Worm (Caenorhabditis elegans) whole organism, late embryonic: ENCODE data around the gene syf-2.

Experiments used
- ahr-1 ChIP-seq: sonication (generic microtip); optimal IDR thresholded peaks from 2 replicates; lab custom pipeline; 2016; ENCODE audit warnings: missing genetic modification characterization, missing compliant biosample characterization
- ama-1 ChIP-seq: fragments of 150-350 bp; optimal IDR thresholded peaks from 2 replicates; lab custom pipeline; 2014
- ceh-9 ChIP-seq: sonication (generic microtip); optimal IDR thresholded peaks from 2 replicates; lab custom pipeline; 2016; ENCODE audit warnings: mild to moderate bottlenecking, missing genetic modification characterization, inconsistent platforms, missing compliant biosample characterization
- fkh-10 ChIP-seq: fragments of 150-350 bp; optimal IDR thresholded peaks from 2 replicates; lab custom pipeline; 2014; ENCODE audit warnings: missing biosample characterization, missing genetic modification reagents, missing genetic modification characterization
- fkh-6 ChIP-seq: sonication (generic microtip); optimal IDR thresholded peaks from 2 replicates; lab custom pipeline; 2016; ENCODE audit warnings: missing genetic modification characterization, missing compliant biosample characterization
- madf-2 ChIP-seq: sonication (generic microtip); optimal IDR thresholded peaks from 2 replicates; lab custom pipeline; 2017; ENCODE audit warnings: missing genetic modification characterization, missing compliant biosample characterization
- pqm-1 ChIP-seq: sonication (generic microtip); optimal IDR thresholded peaks from 2 replicates; lab custom pipeline; 2016; ENCODE audit warnings: missing genetic modification characterization, missing compliant biosample characterization
- unc-55 ChIP-seq: sonication (generic microtip); optimal IDR thresholded peaks from 2 replicates; lab custom pipeline; 2017; ENCODE audit warnings: missing biosample characterization, missing genetic modification reagents, missing genetic modification characterization
- zip-5 ChIP-seq: sonication (generic microtip); optimal IDR thresholded peaks from 2 replicates; lab custom pipeline; 2016; ENCODE audit warnings: missing genetic modification characterization, missing compliant biosample characterization

ce11 chrIII:7207903-7208497 is 46.1 kb upstream of the syf-2 start, which contains the start of gene rpl-6:
- TF ChIP-seq ahr-1 (tag; lab: Kevin White, UChicago) = no peak
- no peak for TF ChIP-seq ama-1 (lab: Kevin White, UChicago)
- TF ChIP-seq madf-2 (tag; lab: Kevin White, UChicago) = no peak
- no peak for TF ChIP-seq ceh-9 (tag; lab: Kevin White, UChicago)
- no peak for TF ChIP-seq pqm-1 (tag; lab: Kevin White, UChicago)
- TF ChIP-seq zip-5 (tag; lab: Kevin White, UChicago) = no peak
- TF ChIP-seq fkh-6 (tag; lab: Kevin White, UChicago) = no peak
- no peak for TF ChIP-seq fkh-10
- no peak for TF ChIP-seq unc-55 (GFP tag; lab: Kevin White, UChicago)
